Worm (Caenorhabditis elegans) whole organism, late embryonic: Measurements from ENCODE around the gene ima-3.

Experiments
- F13H6.1 ChIP-seq: sonication (generic microtip); optimal IDR thresholded peaks from 2 replicates; lab custom pipeline; 2016; ENCODE audit warnings: missing genetic modification characterization, missing compliant biosample characterization
- ceh-9 ChIP-seq: sonication (generic microtip); optimal IDR thresholded peaks from 2 replicates; lab custom pipeline; 2016; ENCODE audit warnings: mild to moderate bottlenecking, missing genetic modification characterization, inconsistent platforms, missing compliant biosample characterization
- fkh-10 ChIP-seq: fragments of 150-350 bp; optimal IDR thresholded peaks from 2 replicates; lab custom pipeline; 2014; ENCODE audit warnings: missing biosample characterization, missing genetic modification reagents, missing genetic modification characterization
- gmeb-2 ChIP-seq: sonication (generic microtip); optimal IDR thresholded peaks from 2 replicates; lab custom pipeline; 2016; ENCODE audit warnings: missing genetic modification characterization, inconsistent platforms, missing compliant biosample characterization
- pha-4 ChIP-seq: fragments of 150-350 bp; optimal IDR thresholded peaks from 2 replicates; lab custom pipeline; 2018; ENCODE audit warnings: missing biosample characterization, missing genetic modification reagents, missing genetic modification characterization
- rnt-1 ChIP-seq: sonication (generic microtip); optimal IDR thresholded peaks from 2 replicates; lab custom pipeline; 2016; ENCODE audit warnings: missing genetic modification characterization, missing compliant biosample characterization
- unc-86 ChIP-seq: sonication (generic microtip); optimal IDR thresholded peaks from 2 replicates; lab custom pipeline; 2016; ENCODE audit warnings: missing genetic modification characterization, missing compliant biosample characterization

- TF ChIP-seq pha-4 (no peak), ceh-9 (tag; lab: Kevin White, UChicago) (no peak), unc-86 (tag; lab: Kevin White, UChicago) (no peak), F13H6.1 (tag; lab: Kevin White, UChicago) (no peak), rnt-1 (tag; lab: Kevin White, UChicago) (no peak), fkh-10 (GFP tag; lab: Kevin White, UChicago) (no peak), gmeb-2 (tag; lab: Kevin White, UChicago) (no peak)
Measured at ce11 chrIV:7532360-7532759, 29.1 kb downstream of the ima-3 start, which contains the start of gene R05G6.1.
